Worm (Caenorhabditis elegans) whole organism, L4 larva: ENCODE data around the gene cut-5.

Source experiments
- F10B5.3 ChIP-seq: sonication (generic microtip); optimal IDR thresholded peaks from 2 replicates; lab custom pipeline; 2016; ENCODE audit warnings: mild to moderate bottlenecking, missing genetic modification characterization, missing compliant biosample characterization
- T20F7.1 ChIP-seq: fragments of 200-800 bp; sonication (Bioruptor generic); optimal IDR thresholded peaks from 2 replicates; lab custom pipeline; 2018; ENCODE audit warnings: mild to moderate bottlenecking, missing genetic modification characterization, missing compliant biosample characterization
- T26A8.4 ChIP-seq: fragments of 200-800 bp; sonication (Bioruptor generic); IDR thresholded peaks from 2 replicates; pipeline ENCODE4 v1.3.6; 2022; ENCODE audit warnings: missing genetic modification characterization, missing compliant biosample characterization
- Y48G9A.11 ChIP-seq: fragments of 200-800 bp; sonication (Bioruptor generic); IDR thresholded peaks from 2 replicates; pipeline ENCODE4 v1.3.6; 2022; ENCODE audit warnings: missing genetic modification reagents, missing genetic modification characterization, missing compliant biosample characterization
- Y75B8A.6 ChIP-seq: fragments of 200-800 bp; sonication (Bioruptor generic); IDR thresholded peaks from 2 replicates; pipeline ENCODE4 v1.3.6; 2022; ENCODE audit warnings: missing genetic modification reagents, missing genetic modification characterization, missing compliant biosample characterization
- aha-1 ChIP-seq: fragments of 150-350 bp; peaks from one replicate; lab custom pipeline; 2014; ENCODE audit warnings: missing biosample characterization, missing genetic modification characterization
- ama-1 ChIP-seq: fragments of 150-350 bp; optimal IDR thresholded peaks from 2 replicates; lab custom pipeline; 2014; ENCODE audit warnings: inconsistent platforms, mixed read lengths
- ceh-20 ChIP-seq: fragments of 200-800 bp; sonication (Bioruptor generic); IDR thresholded peaks from 2 replicates; pipeline ENCODE4 v1.3.6; 2022; ENCODE audit warnings: missing genetic modification reagents, missing genetic modification characterization, missing compliant biosample characterization
- ceh-44 ChIP-seq: fragments of 200-800 bp; sonication (Bioruptor generic); IDR thresholded peaks from 2 replicates; pipeline ENCODE4 v1.3.6; 2022; ENCODE audit warnings: missing genetic modification reagents, missing genetic modification characterization, missing compliant biosample characterization
- ceh-62 ChIP-seq: sonication (generic microtip); optimal IDR thresholded peaks from 2 replicates; lab custom pipeline; 2017; ENCODE audit warnings: missing biosample characterization, missing genetic modification characterization
- ctbp-1 ChIP-seq: fragments of 200-800 bp; sonication (Bioruptor generic); IDR thresholded peaks from 2 replicates; pipeline ENCODE4 v1.3.6; 2022; ENCODE audit warnings: missing genetic modification reagents, missing genetic modification characterization, missing compliant biosample characterization
- dmd-6 ChIP-seq: fragments of 200-800 bp; sonication (Bioruptor generic); IDR thresholded peaks from 2 replicates; pipeline ENCODE4 v1.3.6; 2022; ENCODE audit warnings: missing genetic modification reagents, missing genetic modification characterization, missing compliant biosample characterization
- dpl-1 ChIP-seq: fragments of 150-350 bp; optimal IDR thresholded peaks from 2 replicates; lab custom pipeline; 2014; ENCODE audit warnings: missing biosample characterization, missing genetic modification reagents, missing genetic modification characterization
- duxl-1 ChIP-seq: sonication (generic microtip); optimal IDR thresholded peaks from 2 replicates; lab custom pipeline; 2016; ENCODE audit warnings: mild to moderate bottlenecking, missing genetic modification characterization, moderate library complexity, missing compliant biosample characterization; ENCODE audit not compliant: poor library complexity
- egl-43 ChIP-seq: fragments of 200-800 bp; sonication (Bioruptor generic); IDR thresholded peaks from 2 replicates; pipeline ENCODE4 v1.3.6; 2022; ENCODE audit warnings: missing genetic modification reagents, missing genetic modification characterization, missing compliant biosample characterization
- gei-8 ChIP-seq: fragments of 200-800 bp; sonication (Bioruptor generic); optimal IDR thresholded peaks from 2 replicates; lab custom pipeline; 2018; ENCODE audit warnings: mild to moderate bottlenecking, missing genetic modification characterization, missing compliant biosample characterization
- hif-1 ChIP-seq, 2 experiments: sonication (generic microtip); optimal IDR thresholded peaks; 2 replicates each; lab custom pipeline; 2016 to 2017; ENCODE audit warnings: missing compliant biosample characterization in 2 of 2, missing genetic modification characterization in 2 of 2, missing genetic modification reagents in 2 of 2, missing genotype in 2 of 2, mild to moderate bottlenecking in 1 of 2
- hlh-11 ChIP-seq: fragments of 200-800 bp; sonication (Bioruptor generic); optimal IDR thresholded peaks from 2 replicates; lab custom pipeline; 2018; ENCODE audit warnings: mild to moderate bottlenecking, missing genetic modification characterization, missing compliant biosample characterization
- hlh-30 ChIP-seq: sonication (generic microtip); optimal IDR thresholded peaks from 2 replicates; lab custom pipeline; 2017; ENCODE audit warnings: antibody characterized with exemption, mild to moderate bottlenecking, missing genetic modification characterization, missing compliant biosample characterization; ENCODE audit not compliant: insufficient read depth
- hmg-1.1 ChIP-seq: fragments of 200-800 bp; sonication (Bioruptor generic); IDR thresholded peaks from 2 replicates; pipeline ENCODE4 v1.3.6; 2022; ENCODE audit warnings: missing genetic modification reagents, missing genetic modification characterization, missing compliant biosample characterization
- jun-1 ChIP-seq: fragments of 150-350 bp; optimal IDR thresholded peaks from 2 replicates; lab custom pipeline; 2014; ENCODE audit warnings: missing biosample characterization, missing genetic modification reagents, missing genetic modification characterization
- lin-1 ChIP-seq: fragments of 200-800 bp; sonication (Bioruptor generic); IDR thresholded peaks from 2 replicates; pipeline ENCODE4 v1.3.6; 2022; ENCODE audit warnings: missing genetic modification reagents, missing genetic modification characterization, missing compliant biosample characterization
- mdl-1 ChIP-seq, 2 experiments: fragments of 150-350 bp in 1 of 2; sonication (generic microtip) in 1 of 2; optimal IDR thresholded peaks; 2 replicates each; lab custom pipeline; 2014 to 2017; ENCODE audit warnings: missing biosample characterization in 2 of 2, missing genetic modification characterization in 2 of 2
- mdt-29 ChIP-seq: fragments of 200-800 bp; sonication (Bioruptor generic); IDR thresholded peaks from 2 replicates; pipeline ENCODE4 v1.3.6; 2022; ENCODE audit warnings: missing genetic modification reagents, missing genetic modification characterization, missing compliant biosample characterization
- mes-2 ChIP-seq: sonication (generic microtip); optimal IDR thresholded peaks from 2 replicates; lab custom pipeline; 2016; ENCODE audit warnings: missing genotype, mild to moderate bottlenecking, missing genetic modification characterization, missing compliant biosample characterization; ENCODE audit not compliant: poor library complexity, severe bottlenecking
- mxl-2 ChIP-seq: fragments of 200-800 bp; sonication (Bioruptor generic); conservative IDR thresholded peaks from 2 replicates; pipeline ENCODE4 v1.3.6; 2022; ENCODE audit warnings: missing genetic modification reagents, missing genetic modification characterization, missing compliant biosample characterization
- mxl-3 ChIP-seq: fragments of 200-800 bp; sonication (Bioruptor generic); optimal IDR thresholded peaks from 2 replicates; lab custom pipeline; 2018; ENCODE audit warnings: mild to moderate bottlenecking, missing genetic modification characterization, missing compliant biosample characterization
- nhr-11 ChIP-seq: fragments of 150-350 bp; optimal IDR thresholded peaks from 2 replicates; lab custom pipeline; 2014; ENCODE audit warnings: missing biosample characterization, missing genetic modification characterization
- nhr-111 ChIP-seq: fragments of 200-800 bp; sonication (Bioruptor generic); optimal IDR thresholded peaks from 2 replicates; lab custom pipeline; 2018; ENCODE audit warnings: mild to moderate bottlenecking, missing genetic modification characterization, missing compliant biosample characterization
- nhr-28 ChIP-seq: fragments of 150-350 bp; optimal IDR thresholded peaks from 2 replicates; lab custom pipeline; 2014; ENCODE audit warnings: missing biosample characterization, missing genetic modification characterization
- nhr-42 ChIP-seq: fragments of 200-800 bp; sonication (Bioruptor generic); IDR thresholded peaks from 2 replicates; pipeline ENCODE4 v1.3.6; 2022; ENCODE audit warnings: missing genetic modification characterization, missing compliant biosample characterization
- nhr-48 ChIP-seq: sonication (generic microtip); optimal IDR thresholded peaks from 2 replicates; lab custom pipeline; 2016; ENCODE audit warnings: mild to moderate bottlenecking, missing genetic modification characterization, missing compliant biosample characterization
- pha-4 ChIP-seq, 2 experiments: fragments of 150-350 bp in 1 of 2; fragments of 200-800 bp in 1 of 2; sonication (Bioruptor generic) in 1 of 2; IDR thresholded peaks in 1 of 2; optimal IDR thresholded peaks in 1 of 2; 2 replicates each; pipeline versions ENCODE4 v1.3.6 to Lab custom; 2014 to 2022; ENCODE audit warnings: missing genetic modification characterization in 2 of 2, missing genetic modification reagents in 2 of 2, missing biosample characterization in 1 of 2, missing compliant biosample characterization in 1 of 2
- php-3 ChIP-seq: fragments of 200-800 bp; sonication (Bioruptor generic); IDR thresholded peaks from 2 replicates; pipeline ENCODE4 v1.3.6; 2022; ENCODE audit warnings: missing genetic modification reagents, missing genetic modification characterization, missing compliant biosample characterization
- pqm-1 ChIP-seq: sonication (generic microtip); optimal IDR thresholded peaks from 2 replicates; lab custom pipeline; 2017; ENCODE audit warnings: missing biosample characterization, missing genetic modification characterization
- sdz-12 ChIP-seq: fragments of 200-800 bp; sonication (Bioruptor generic); optimal IDR thresholded peaks from 2 replicates; lab custom pipeline; 2018; ENCODE audit warnings: mild to moderate bottlenecking, missing genetic modification characterization, missing compliant biosample characterization
- set-16 ChIP-seq: fragments of 200-800 bp; sonication (Bioruptor generic); IDR thresholded peaks from 2 replicates; pipeline ENCODE4 v1.3.6; 2022; ENCODE audit warnings: missing genetic modification reagents, missing genetic modification characterization, missing compliant biosample characterization
- skn-1 ChIP-seq: fragments of 150-350 bp; optimal IDR thresholded peaks from 2 replicates; lab custom pipeline; 2014; ENCODE audit warnings: missing biosample characterization, missing genetic modification characterization
- snpc-1.2 ChIP-seq: fragments of 200-800 bp; sonication (Bioruptor generic); IDR thresholded peaks from 2 replicates; pipeline ENCODE4 v1.3.6; 2022; ENCODE audit warnings: missing genetic modification reagents, missing genetic modification characterization, missing compliant biosample characterization
- spr-3 ChIP-seq: fragments of 200-800 bp; sonication (Bioruptor generic); optimal IDR thresholded peaks from 2 replicates; lab custom pipeline; 2018; ENCODE audit warnings: mild to moderate bottlenecking, missing genetic modification characterization, missing compliant biosample characterization
- tra-1 ChIP-seq: fragments of 200-800 bp; sonication (Bioruptor generic); IDR thresholded peaks from 2 replicates; pipeline ENCODE4 v1.3.6; 2022; ENCODE audit warnings: missing genetic modification reagents, missing genetic modification characterization, missing compliant biosample characterization
- unc-130 ChIP-seq: sonication (generic microtip); optimal IDR thresholded peaks from 2 replicates; lab custom pipeline; 2016; ENCODE audit warnings: missing genetic modification reagents, missing genetic modification characterization, missing compliant biosample characterization
- unc-62 ChIP-seq, 3 experiments: fragments of 150-350 bp in 1 of 3; sonication (generic microtip); optimal IDR thresholded peaks in 2 of 3; peaks in 1 of 3; 1 replicate in 1 of 3; 2 replicates in 2 of 3; lab custom pipeline; 2014 to 2017; ENCODE audit warnings: missing biosample characterization in 3 of 3, missing genetic modification characterization in 3 of 3, missing genetic modification reagents in 3 of 3, missing genotype in 1 of 3
- zip-2 ChIP-seq: fragments of 150-350 bp; optimal IDR thresholded peaks from 2 replicates; lab custom pipeline; 2014; ENCODE audit warnings: missing biosample characterization, missing genetic modification characterization
- ztf-11 ChIP-seq: fragments of 150-350 bp; optimal IDR thresholded peaks from 2 replicates; lab custom pipeline; 2014; ENCODE audit warnings: missing biosample characterization, missing genetic modification characterization

The cut-5 gene

DNA sequence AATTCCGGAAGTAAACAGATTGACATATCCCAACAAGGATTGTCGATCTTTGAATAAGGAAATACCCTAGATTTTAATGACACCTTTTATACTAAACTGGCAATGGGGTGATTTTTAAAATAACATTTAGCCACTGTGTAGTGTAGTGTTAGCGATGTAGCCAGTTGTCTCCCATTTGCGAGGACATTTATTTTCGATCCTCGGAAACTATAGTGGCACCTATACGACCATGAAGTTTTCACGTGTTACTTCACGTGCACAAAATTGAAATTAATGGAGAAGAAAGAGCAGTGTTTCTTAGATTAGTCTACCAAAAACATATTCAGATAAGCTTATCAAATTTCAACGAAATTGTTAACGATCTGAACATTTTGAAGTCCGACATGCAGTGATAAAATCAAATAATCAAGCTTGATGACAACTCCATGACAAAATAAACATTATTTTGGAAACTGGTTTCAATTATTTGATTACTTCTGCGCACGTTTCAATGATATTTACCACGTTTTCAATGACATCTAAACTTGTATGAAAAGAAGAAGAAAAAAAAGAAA, 4.6 kb downstream of the cut-5 start, which contains the start of gene R07E3.4 (continued):
- TF ChIP-seq unc-62 (GFP tag; optimal IDR thresholded peaks at IDR 0.05 in 1 of 2; lab: Kevin White, UChicago) (no peak), unc-62 (tag; optimal IDR thresholded peaks at IDR 0.05; lab: Kevin White, UChicago) (no peak), pqm-1 (no peak), hlh-11 (tag; lab: Kevin White, UChicago) (peak; percentile 65), nhr-28 (tag; lab: Kevin White, UChicago) (peak; percentile 96), aha-1 (tag; lab: Kevin White, UChicago) (peak; percentile 81), nhr-11 (tag; lab: Kevin White, UChicago) (peak; percentile 71), mes-2 (tag; lab: Kevin White, UChicago) (no peak)

DNA sequence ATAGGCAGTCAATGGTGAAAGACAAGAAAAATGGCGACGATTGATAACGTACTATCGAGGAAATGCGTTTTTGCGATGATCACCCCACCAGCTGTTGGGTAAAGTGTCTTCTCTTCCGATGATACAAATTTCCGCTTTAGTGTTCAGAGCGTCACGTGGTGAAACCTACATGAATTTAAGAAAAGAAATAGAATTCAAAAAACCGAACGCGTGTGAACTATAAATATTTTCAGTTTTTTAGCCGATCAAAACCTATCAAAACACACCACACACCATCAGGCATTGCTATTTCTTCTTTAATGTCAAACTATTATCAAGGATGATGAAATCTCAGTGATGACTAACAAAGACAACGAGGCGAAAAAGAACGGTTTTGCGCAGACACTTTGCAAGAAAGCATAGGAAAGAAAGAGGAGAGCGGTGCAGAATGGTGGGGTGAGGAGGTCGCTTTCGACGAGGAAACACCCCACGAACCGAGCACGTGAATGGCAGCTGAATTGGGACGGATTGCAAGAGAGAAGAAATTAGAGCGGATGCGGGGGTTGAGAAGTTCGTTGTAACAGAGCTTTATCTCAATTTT, 5.9 kb downstream of the cut-5 start:
- TF ChIP-seq hlh-11 (tag; lab: Kevin White, UChicago) (peak; percentile 79), T20F7.1 (GFP tag; lab: Kevin White, UChicago) (peak; percentile 55), lin-1 (GFP tag; lab: Robert Waterston, UW) (0 out of 2 replicates have a peak, but pooled peaks have one; percentile 19), spr-3 (GFP tag; lab: Kevin White, UChicago) (no peak), pqm-1 (peak; percentile 56), zip-2 (no peak), nhr-28 (tag; lab: Kevin White, UChicago) (peak; percentile 57), mdt-29 (GFP tag; lab: Robert Waterston, UW) (no peak), Y75B8A.6 (GFP tag; lab: Robert Waterston, UW) (no peak), hmg-1.1 (GFP tag; lab: Robert Waterston, UW) (0 out of 2 replicates have a peak, but pooled peaks have one; percentile 17), nhr-42 (GFP tag; lab: Robert Waterston, UW) (no peak), F10B5.3 (tag; lab: Kevin White, UChicago) (no peak), pha-4 (GFP tag; IDR thresholded peaks at IDR 0.05; lab: Robert Waterston, UW) (no peak), pha-4 (tag; optimal IDR thresholded peaks at IDR 0.05; lab: Kevin White, UChicago) (no peak), Y48G9A.11 (GFP tag; lab: Robert Waterston, UW) (no peak), tra-1 (GFP tag; lab: Robert Waterston, UW) (peak; percentile 24), hif-1 (tag; optimal IDR thresholded peaks at IDR 0.05; lab: Kevin White, UChicago) (peak in 1 of 2 experiments; percentile 25), ceh-62 (tag; lab: Kevin White, UChicago) (no peak), mdl-1 (tag; optimal IDR thresholded peaks at IDR 0.05; lab: Kevin White, UChicago) (peak; percentile 77 to 88), nhr-111 (no peak), jun-1 (no peak), snpc-1.2 (GFP tag; lab: Robert Waterston, UW) (no peak), ama-1 (lab: Kevin White, UChicago) (no peak), set-16 (GFP tag; lab: Robert Waterston, UW) (peak; percentile 51), dmd-6 (peak; percentile 61), mxl-2 (GFP tag; lab: Robert Waterston, UW) (peak; percentile 99), skn-1 (tag; lab: Kevin White, UChicago) (no peak), ceh-44 (GFP tag; lab: Robert Waterston, UW) (no peak), T26A8.4 (GFP tag; lab: Robert Waterston, UW) (no peak; the same call in 1 of the 2 replicates), ztf-11 (tag; lab: Kevin White, UChicago) (no peak), ctbp-1 (GFP tag; lab: Robert Waterston, UW) (no peak), aha-1 (tag; lab: Kevin White, UChicago) (peak; percentile 96), ceh-20 (GFP tag; lab: Robert Waterston, UW) (0 out of 2 replicates have a peak, but pooled peaks have one; percentile 20), hlh-30 (peak; percentile 35), egl-43 (GFP tag; lab: Robert Waterston, UW) (no peak), sdz-12 (GFP tag; lab: Kevin White, UChicago) (no peak), unc-130 (GFP tag; lab: Kevin White, UChicago) (no peak), dpl-1 (GFP tag; lab: Kevin White, UChicago) (no peak), nhr-48 (tag; lab: Kevin White, UChicago) (peak; percentile 80), php-3 (GFP tag; lab: Robert Waterston, UW) (peak; percentile 14; the same call in 1 of the 2 replicates), duxl-1 (tag; lab: Kevin White, UChicago) (peak; percentile 24), mxl-3 (GFP tag; lab: Kevin White, UChicago) (peak; percentile 64), gei-8 (peak; percentile 48)
